Fruit fly (Drosophila melanogaster) whole organism, wandering third instar larva: ENCODE measurements around the gene Dhod.

Source experiments
- Hr83 ChIP-seq: fragments of 200-300 bp; sonication (Bioruptor generic); optimal IDR thresholded peaks from 2 replicates; lab custom pipeline; 2016; ENCODE audit warnings: missing biosample characterization, mild to moderate bottlenecking, missing genetic modification characterization, moderate library complexity; ENCODE audit not compliant: poor library complexity, severe bottlenecking
- brk ChIP-seq: fragments of 200-800 bp; sonication (Bioruptor generic); optimal IDR thresholded peaks from 2 replicates; lab custom pipeline; 2016; ENCODE audit warnings: missing biosample characterization, mild to moderate bottlenecking, missing genetic modification characterization
- dl ChIP-seq, 2 experiments: fragments of 175-275, 200-275 bp in 1 of 2; fragments of 200-275 bp in 1 of 2; sonication (Bioruptor generic); optimal IDR thresholded peaks; lab custom pipeline; 2018; ENCODE audit warnings: mild to moderate bottlenecking in 2 of 2, missing biosample characterization in 2 of 2, missing genetic modification characterization in 2 of 2, moderate library complexity in 2 of 2; ENCODE audit not compliant: partially characterized antibody in 2 of 2, insufficient read depth in 1 of 2
- ey ChIP-seq: fragments of 200-800 bp; sonication (Bioruptor generic); optimal IDR thresholded peaks from 2 replicates; lab custom pipeline; 2016; ENCODE audit warnings: missing biosample characterization, missing genetic modification characterization
- foxo ChIP-seq, 2 experiments: fragments of 200-800 bp; sonication (Bioruptor generic); optimal IDR thresholded peaks; 2 replicates in 1 of 2; 3 replicates in 1 of 2; lab custom pipeline; 2016 to 2017; ENCODE audit warnings: missing biosample characterization in 2 of 2, missing genetic modification characterization in 2 of 2
- fru ChIP-seq: fragments of 200-800 bp; sonication (Bioruptor generic); optimal IDR thresholded peaks from 3 replicates; lab custom pipeline; 2016; ENCODE audit warnings: missing biosample characterization, mild to moderate bottlenecking, missing genetic modification characterization
- pan ChIP-seq: fragments of >200 bp; optimal IDR thresholded peaks from 2 replicates; lab custom pipeline; 2017
- psq ChIP-seq: fragments of 200-800 bp; sonication (Bioruptor generic); optimal IDR thresholded peaks from 3 replicates; lab custom pipeline; 2017; ENCODE audit warnings: missing biosample characterization, mild to moderate bottlenecking, missing genetic modification characterization, moderate library complexity
- rgr ChIP-seq: fragments of 200-800 bp; sonication (Bioruptor generic); optimal IDR thresholded peaks from 3 replicates; lab custom pipeline; 2016; ENCODE audit warnings: missing biosample characterization, mild to moderate bottlenecking, missing genetic modification characterization
- usp ChIP-seq: fragments of >200 bp; optimal IDR thresholded peaks from 2 replicates; lab custom pipeline; 2017; ENCODE audit warnings: missing biosample characterization, missing genetic modification characterization

DNA sequence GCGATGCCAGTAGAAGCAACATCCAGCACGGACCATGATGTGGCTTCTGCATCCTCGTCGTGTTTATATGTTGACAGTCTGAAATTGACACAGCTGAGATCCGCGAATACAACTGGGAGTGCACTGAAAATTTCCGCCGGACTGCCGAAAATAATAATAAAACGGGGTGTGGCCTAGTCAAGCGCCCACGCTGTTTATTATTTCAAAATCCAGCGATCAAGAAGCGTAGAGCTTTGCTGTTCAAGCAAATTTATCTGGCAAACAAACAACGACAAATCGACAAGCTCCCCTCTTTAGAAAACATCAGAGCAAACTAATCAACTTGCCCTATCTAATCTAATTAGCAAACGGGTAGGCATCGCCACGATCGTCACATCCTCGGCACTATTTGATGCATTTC is 1.3 kb upstream of the Dhod start:
- peak in 1 of 2 experiments; percentile 14 for TF ChIP-seq foxo (GFP tag; optimal IDR thresholded peaks at IDR 0.05; lab: Kevin White, UChicago)
- TF ChIP-seq psq (GFP tag; lab: Kevin White, UChicago), result no peak
- TF ChIP-seq fru, result no peak
- TF ChIP-seq dl (GFP tag; optimal IDR thresholded peaks at IDR 0.05; lab: Kevin White, UChicago; ENCODE audit: insufficient read depth in 1 of 2, partially characterized antibody in 2 of 2), result no peak
- TF ChIP-seq brk (GFP tag; lab: Kevin White, UChicago), result no peak
- peak; percentile 89 for TF ChIP-seq Hr83 (GFP tag; lab: Kevin White, UChicago)
- no peak for TF ChIP-seq rgr (GFP tag; lab: Kevin White, UChicago)
- no peak for TF ChIP-seq usp
- TF ChIP-seq pan (lab: Kevin White, UChicago), result no peak
- TF ChIP-seq ey (GFP tag; lab: Kevin White, UChicago), result no peak
